Worm (Caenorhabditis elegans): Measurements from ENCODE around the gene pqe-1.
A peak's percentile ranks its signal among the peaks of the same experiment; 100 is the strongest.

pqe-1 gene

ce11 chrIII:5367995-5368899 is 57.2 kb downstream of the pqe-1 start, which contains the start of gene dhs-9 (continued):
- TF ChIP-seq hmg-1.1 (GFP tag; IDR thresholded peaks at IDR 0.05) = no peak
- TF ChIP-seq F10B5.3 (tag; optimal IDR thresholded peaks at IDR 0.05) = no peak
- TF ChIP-seq nhr-42 (GFP tag; IDR thresholded peaks at IDR 0.05) = no peak
- no peak for TF ChIP-seq nhr-41 (GFP tag; IDR thresholded peaks at IDR 0.05)
- peak; percentile 50 for TF ChIP-seq dve-1 (tag; optimal IDR thresholded peaks at IDR 0.05; ENCODE audit: insufficient read depth)
- TF ChIP-seq daf-12 (tag; optimal IDR thresholded peaks at IDR 0.05) = no peak
- no peak for TF ChIP-seq mdt-29 (GFP tag; IDR thresholded peaks at IDR 0.05)
- no peak for TF ChIP-seq dpl-1 (GFP tag; optimal IDR thresholded peaks at IDR 0.05)
- no peak for TF ChIP-seq T20F7.1 (GFP tag; optimal IDR thresholded peaks at IDR 0.05)
- TF ChIP-seq daf-16 (GFP tag; optimal IDR thresholded peaks at IDR 0.05) = peak in 1 of 2 experiments; percentile 84
- TF ChIP-seq daf-16 (tag; optimal IDR thresholded peaks at IDR 0.05) = peak; percentile 99
- peak; percentile 79 for TF ChIP-seq nhr-77 (tag; optimal IDR thresholded peaks at IDR 0.05)
- 0 out of 2 replicates have a peak, but pooled peaks have one; percentile 44 for TF ChIP-seq T26A8.4 (GFP tag; IDR thresholded peaks at IDR 0.05)
- TF ChIP-seq mep-1 (tag; optimal IDR thresholded peaks at IDR 0.05) = peak; percentile 39

Data from whole organism, L4 larva.